Worm (Caenorhabditis elegans) whole organism, L3 larva: ENCODE measurements around the gene rig-6.

Source experiments
- R02D3.7 ChIP-seq: fragments of 150-350 bp; optimal IDR thresholded peaks from 2 replicates; lab custom pipeline; 2014; ENCODE audit warnings: missing biosample characterization, missing genetic modification characterization
- ama-1 ChIP-seq: fragments of 150-350 bp; optimal IDR thresholded peaks from 2 replicates; lab custom pipeline; 2018
- mdl-1 ChIP-seq: fragments of 150-350 bp; optimal IDR thresholded peaks from 2 replicates; lab custom pipeline; 2014; ENCODE audit warnings: missing biosample characterization, missing genetic modification characterization
- nhr-237 ChIP-seq: fragments of 150-350 bp; optimal IDR thresholded peaks from 2 replicates; lab custom pipeline; 2014; ENCODE audit warnings: missing biosample characterization, missing genetic modification characterization
- nhr-76 ChIP-seq: fragments of 150-350 bp; sonication (generic microtip); optimal IDR thresholded peaks from 5 replicates; lab custom pipeline; 2014; ENCODE audit warnings: missing biosample characterization, missing genetic modification characterization
- nhr-77 ChIP-seq: fragments of 150-350 bp; optimal IDR thresholded peaks from 2 replicates; lab custom pipeline; 2014; ENCODE audit warnings: missing biosample characterization, missing genetic modification characterization
- sea-2 ChIP-seq: fragments of 150-350 bp; sonication (generic microtip); optimal IDR thresholded peaks from 4 replicates; lab custom pipeline; 2014; ENCODE audit warnings: missing biosample characterization, missing genetic modification reagents, missing genetic modification characterization
- snpc-4 ChIP-seq: fragments of 150-350 bp; optimal IDR thresholded peaks from 2 replicates; lab custom pipeline; 2014; ENCODE audit warnings: missing biosample characterization, missing genetic modification characterization
- unc-39 ChIP-seq: sonication (generic microtip); optimal IDR thresholded peaks from 4 replicates; lab custom pipeline; 2017; ENCODE audit warnings: missing biosample characterization, missing genetic modification characterization
- zag-1 ChIP-seq: fragments of 150-350 bp; optimal IDR thresholded peaks from 2 replicates; lab custom pipeline; 2014; ENCODE audit warnings: missing biosample characterization, missing genetic modification characterization

ce11 chrII:4800524-4800923, 11.4 kb downstream of the rig-6 start:
- no peak for TF ChIP-seq nhr-76 (tag; lab: Kevin White, UChicago)
- no peak for TF ChIP-seq zag-1
- no peak for TF ChIP-seq sea-2
- TF ChIP-seq ama-1, result no peak
- no peak for TF ChIP-seq nhr-77 (tag; lab: Kevin White, UChicago)
- no peak for TF ChIP-seq snpc-4 (tag; lab: Kevin White, UChicago)
- TF ChIP-seq mdl-1 (tag; lab: Kevin White, UChicago), result no peak
- TF ChIP-seq R02D3.7, result no peak
- TF ChIP-seq nhr-237 (tag; lab: Kevin White, UChicago), result no peak
- no peak for TF ChIP-seq unc-39 (tag; lab: Kevin White, UChicago)
